Worm (Caenorhabditis elegans) whole organism, early embryonic: ENCODE results near the gene srw-103.
"Not testable (repeated sequence)": the region's sequence is repeated elsewhere in the genome, so short reads cannot be mapped to it uniquely, and the experiment has no call there.

Experiments used
- F13C5.2 ChIP-seq: sonication (generic microtip); optimal IDR thresholded peaks from 2 replicates; lab custom pipeline; 2017; ENCODE audit warnings: mild to moderate bottlenecking, missing genetic modification characterization, inconsistent platforms, missing compliant biosample characterization
- aly-1 ChIP-seq: sonication (generic microtip); optimal IDR thresholded peaks from 2 replicates; lab custom pipeline; 2016; ENCODE audit warnings: missing genetic modification characterization, missing compliant biosample characterization
- ama-1 ChIP-seq: fragments of 150-350 bp; optimal IDR thresholded peaks from 2 replicates; lab custom pipeline; 2014
- ets-7 ChIP-seq: sonication (generic microtip); optimal IDR thresholded peaks from 2 replicates; lab custom pipeline; 2016; ENCODE audit warnings: missing genotype, missing genetic modification characterization, missing compliant biosample characterization
- flt-1 ChIP-seq: fragments of 200-800 bp; sonication (Bioruptor generic); IDR thresholded peaks from 2 replicates; pipeline ENCODE4 v1.3.6; 2022; ENCODE audit warnings: missing genetic modification characterization, missing compliant biosample characterization
- hmg-4 ChIP-seq: fragments of 200-800 bp; sonication (Bioruptor generic); optimal IDR thresholded peaks from 2 replicates; lab custom pipeline; 2018; ENCODE audit warnings: mild to moderate bottlenecking, missing genetic modification characterization, missing compliant biosample characterization
- hnd-1 ChIP-seq: sonication (generic microtip); optimal IDR thresholded peaks from 2 replicates; lab custom pipeline; 2016; ENCODE audit warnings: missing genetic modification characterization, missing compliant biosample characterization
- sea-1 ChIP-seq: fragments of 200-800 bp; sonication (Bioruptor generic); conservative IDR thresholded peaks from 2 replicates; pipeline ENCODE4 v1.3.6; 2022; ENCODE audit warnings: missing genetic modification characterization, missing compliant biosample characterization
- tra-4 ChIP-seq: sonication (generic microtip); optimal IDR thresholded peaks from 2 replicates; lab custom pipeline; 2017; ENCODE audit warnings: missing genetic modification characterization, missing compliant biosample characterization

- not testable (repeated sequence) for TF ChIP-seq sea-1 (GFP tag; lab: Robert Waterston, UW); tra-4 (tag; lab: Kevin White, UChicago); F13C5.2 (tag; lab: Kevin White, UChicago); ama-1 (lab: Kevin White, UChicago); flt-1 (GFP tag; lab: Robert Waterston, UW); aly-1; hmg-4 (GFP tag; lab: Kevin White, UChicago); hnd-1 (tag; lab: Kevin White, UChicago); ets-7
These were observed 23.1 kb upstream of the srw-103 start, which contains the start of gene Y46H3C.7 for ce11 chrV:1693876-1694275.
